Worm (Caenorhabditis elegans) whole organism, L4 larva: Measurements from ENCODE around the gene plg-1.

Experiments
- F10B5.3 ChIP-seq: sonication (generic microtip); optimal IDR thresholded peaks from 2 replicates; lab custom pipeline; 2016; ENCODE audit warnings: mild to moderate bottlenecking, missing genetic modification characterization, missing compliant biosample characterization
- T26A8.4 ChIP-seq: fragments of 200-800 bp; sonication (Bioruptor generic); IDR thresholded peaks from 2 replicates; pipeline ENCODE4 v1.3.6; 2022; ENCODE audit warnings: missing genetic modification characterization, missing compliant biosample characterization
- Y48G9A.11 ChIP-seq: fragments of 200-800 bp; sonication (Bioruptor generic); IDR thresholded peaks from 2 replicates; pipeline ENCODE4 v1.3.6; 2022; ENCODE audit warnings: missing genetic modification reagents, missing genetic modification characterization, missing compliant biosample characterization
- Y75B8A.6 ChIP-seq: fragments of 200-800 bp; sonication (Bioruptor generic); IDR thresholded peaks from 2 replicates; pipeline ENCODE4 v1.3.6; 2022; ENCODE audit warnings: missing genetic modification reagents, missing genetic modification characterization, missing compliant biosample characterization
- ZK337.2 ChIP-seq: fragments of 200-800 bp; sonication (Bioruptor generic); IDR thresholded peaks from 2 replicates; pipeline ENCODE4 v1.3.6; 2022; ENCODE audit warnings: missing genetic modification reagents, missing genetic modification characterization, missing compliant biosample characterization
- aha-1 ChIP-seq: fragments of 150-350 bp; peaks from one replicate; lab custom pipeline; 2014; ENCODE audit warnings: missing biosample characterization, missing genetic modification characterization
- aly-2 ChIP-seq: sonication (generic microtip); optimal IDR thresholded peaks from 2 replicates; lab custom pipeline; 2018; ENCODE audit warnings: missing biosample characterization, missing genetic modification characterization
- arid-1 ChIP-seq: fragments of 200-800 bp; sonication (Bioruptor generic); conservative IDR thresholded peaks from 2 replicates; pipeline ENCODE4 v1.3.6; 2022; ENCODE audit warnings: missing genetic modification reagents, missing genetic modification characterization, missing compliant biosample characterization
- ceh-20 ChIP-seq: fragments of 200-800 bp; sonication (Bioruptor generic); IDR thresholded peaks from 2 replicates; pipeline ENCODE4 v1.3.6; 2022; ENCODE audit warnings: missing genetic modification reagents, missing genetic modification characterization, missing compliant biosample characterization
- ceh-28 ChIP-seq: fragments of 150-350 bp; optimal IDR thresholded peaks from 2 replicates; lab custom pipeline; 2014; ENCODE audit warnings: missing biosample characterization, missing genetic modification reagents, missing genetic modification characterization
- ceh-32 ChIP-seq: sonication (generic microtip); optimal IDR thresholded peaks from 2 replicates; lab custom pipeline; 2016; ENCODE audit warnings: mild to moderate bottlenecking, missing genetic modification characterization, missing compliant biosample characterization; ENCODE audit not compliant: poor library complexity
- ceh-44 ChIP-seq: fragments of 200-800 bp; sonication (Bioruptor generic); IDR thresholded peaks from 2 replicates; pipeline ENCODE4 v1.3.6; 2022; ENCODE audit warnings: missing genetic modification reagents, missing genetic modification characterization, missing compliant biosample characterization
- ceh-82 ChIP-seq: sonication (generic microtip); optimal IDR thresholded peaks from 2 replicates; lab custom pipeline; 2017; ENCODE audit warnings: missing biosample characterization, missing genetic modification characterization
- ces-1 ChIP-seq: fragments of 150-350 bp; sonication (generic microtip); optimal IDR thresholded peaks from 4 replicates; lab custom pipeline; 2014; ENCODE audit warnings: missing biosample characterization, missing genetic modification reagents, missing genetic modification characterization
- cey-2 ChIP-seq: sonication (generic microtip); optimal IDR thresholded peaks from 3 replicates; lab custom pipeline; 2017; ENCODE audit warnings: missing genetic modification characterization, mild to moderate bottlenecking, missing compliant biosample characterization, antibody characterized with exemption, borderline replicate concordance; ENCODE audit not compliant: insufficient read depth
- daf-12 ChIP-seq: fragments of 150-350 bp; optimal IDR thresholded peaks from 2 replicates; lab custom pipeline; 2014; ENCODE audit warnings: missing biosample characterization, missing genetic modification reagents, missing genetic modification characterization
- dmd-8 ChIP-seq: fragments of 200-800 bp; sonication (Bioruptor generic); IDR thresholded peaks from 2 replicates; pipeline ENCODE4 v1.3.6; 2022; ENCODE audit warnings: missing genetic modification characterization, missing compliant biosample characterization
- dmd-9 ChIP-seq: fragments of 200-800 bp; sonication (Bioruptor generic); IDR thresholded peaks from 2 replicates; pipeline ENCODE4 v1.3.6; 2022; ENCODE audit warnings: missing genetic modification reagents, missing genetic modification characterization, missing compliant biosample characterization
- dpl-1 ChIP-seq: fragments of 150-350 bp; optimal IDR thresholded peaks from 2 replicates; lab custom pipeline; 2014; ENCODE audit warnings: missing biosample characterization, missing genetic modification reagents, missing genetic modification characterization
- egl-27 ChIP-seq: sonication (generic microtip); optimal IDR thresholded peaks from 3 replicates; lab custom pipeline; 2017; ENCODE audit warnings: missing biosample characterization, missing genetic modification reagents, missing genetic modification characterization
- fos-1 ChIP-seq: fragments of 150-350 bp; optimal IDR thresholded peaks from 2 replicates; lab custom pipeline; 2014; ENCODE audit warnings: missing biosample characterization, missing genetic modification characterization
- gei-8 ChIP-seq: fragments of 200-800 bp; sonication (Bioruptor generic); optimal IDR thresholded peaks from 2 replicates; lab custom pipeline; 2018; ENCODE audit warnings: mild to moderate bottlenecking, missing genetic modification characterization, missing compliant biosample characterization
- hif-1 ChIP-seq, 2 experiments: sonication (generic microtip); optimal IDR thresholded peaks; 2 replicates each; lab custom pipeline; 2016 to 2017; ENCODE audit warnings: missing compliant biosample characterization in 2 of 2, missing genetic modification characterization in 2 of 2, missing genetic modification reagents in 2 of 2, missing genotype in 2 of 2, mild to moderate bottlenecking in 1 of 2
- hlh-11 ChIP-seq: fragments of 200-800 bp; sonication (Bioruptor generic); optimal IDR thresholded peaks from 2 replicates; lab custom pipeline; 2018; ENCODE audit warnings: mild to moderate bottlenecking, missing genetic modification characterization, missing compliant biosample characterization
- hlh-30 ChIP-seq: sonication (generic microtip); optimal IDR thresholded peaks from 2 replicates; lab custom pipeline; 2017; ENCODE audit warnings: antibody characterized with exemption, mild to moderate bottlenecking, missing genetic modification characterization, missing compliant biosample characterization; ENCODE audit not compliant: insufficient read depth
- hmg-1.1 ChIP-seq: fragments of 200-800 bp; sonication (Bioruptor generic); IDR thresholded peaks from 2 replicates; pipeline ENCODE4 v1.3.6; 2022; ENCODE audit warnings: missing genetic modification reagents, missing genetic modification characterization, missing compliant biosample characterization
- jun-1 ChIP-seq: fragments of 150-350 bp; optimal IDR thresholded peaks from 2 replicates; lab custom pipeline; 2014; ENCODE audit warnings: missing biosample characterization, missing genetic modification reagents, missing genetic modification characterization
- lin-15B ChIP-seq: fragments of 150-350 bp; sonication (generic microtip); optimal IDR thresholded peaks from 3 replicates; lab custom pipeline; 2014; ENCODE audit warnings: missing biosample characterization, missing genetic modification characterization
- lsy-2 ChIP-seq, 2 experiments: fragments of 150-350 bp in 1 of 2; sonication (generic microtip) in 1 of 2; optimal IDR thresholded peaks; 2 replicates each; lab custom pipeline; 2014 to 2017; ENCODE audit warnings: missing biosample characterization in 2 of 2, missing genetic modification characterization in 2 of 2
- madf-5 ChIP-seq, 2 experiments: fragments of 200-800 bp; sonication (Bioruptor generic); IDR thresholded peaks; 2 replicates each; pipeline ENCODE4 v1.3.6; 2022; ENCODE audit warnings: missing compliant biosample characterization in 2 of 2, missing genetic modification characterization in 2 of 2
- madf-9 ChIP-seq: fragments of 200-800 bp; sonication (Bioruptor generic); conservative IDR thresholded peaks from 2 replicates; pipeline ENCODE4 v1.3.6; 2022; ENCODE audit warnings: missing genetic modification reagents, missing genetic modification characterization, missing compliant biosample characterization
- mdt-29 ChIP-seq: fragments of 200-800 bp; sonication (Bioruptor generic); IDR thresholded peaks from 2 replicates; pipeline ENCODE4 v1.3.6; 2022; ENCODE audit warnings: missing genetic modification reagents, missing genetic modification characterization, missing compliant biosample characterization
- mes-2 ChIP-seq: sonication (generic microtip); optimal IDR thresholded peaks from 2 replicates; lab custom pipeline; 2016; ENCODE audit warnings: missing genotype, mild to moderate bottlenecking, missing genetic modification characterization, missing compliant biosample characterization; ENCODE audit not compliant: poor library complexity, severe bottlenecking
- mxl-3 ChIP-seq: fragments of 200-800 bp; sonication (Bioruptor generic); optimal IDR thresholded peaks from 2 replicates; lab custom pipeline; 2018; ENCODE audit warnings: mild to moderate bottlenecking, missing genetic modification characterization, missing compliant biosample characterization
- nhr-102 ChIP-seq: sonication (generic microtip); optimal IDR thresholded peaks from 2 replicates; lab custom pipeline; 2016; ENCODE audit warnings: mild to moderate bottlenecking, missing genetic modification characterization, moderate library complexity, missing compliant biosample characterization
- nhr-11 ChIP-seq: fragments of 150-350 bp; optimal IDR thresholded peaks from 2 replicates; lab custom pipeline; 2014; ENCODE audit warnings: missing biosample characterization, missing genetic modification characterization
- nhr-111 ChIP-seq: fragments of 200-800 bp; sonication (Bioruptor generic); optimal IDR thresholded peaks from 2 replicates; lab custom pipeline; 2018; ENCODE audit warnings: mild to moderate bottlenecking, missing genetic modification characterization, missing compliant biosample characterization
- nhr-237 ChIP-seq: sonication (generic microtip); optimal IDR thresholded peaks from 2 replicates; lab custom pipeline; 2017; ENCODE audit warnings: missing biosample characterization, missing genetic modification characterization
- nhr-28 ChIP-seq: fragments of 150-350 bp; optimal IDR thresholded peaks from 2 replicates; lab custom pipeline; 2014; ENCODE audit warnings: missing biosample characterization, missing genetic modification characterization
- nhr-6 ChIP-seq: fragments of 150-350 bp; optimal IDR thresholded peaks from 2 replicates; lab custom pipeline; 2014; ENCODE audit warnings: missing biosample characterization, missing genetic modification characterization
- nhr-76 ChIP-seq: fragments of 150-350 bp; optimal IDR thresholded peaks from 2 replicates; lab custom pipeline; 2014; ENCODE audit warnings: missing biosample characterization, missing genetic modification characterization
- pqm-1 ChIP-seq: sonication (generic microtip); optimal IDR thresholded peaks from 2 replicates; lab custom pipeline; 2017; ENCODE audit warnings: missing biosample characterization, missing genetic modification characterization
- rbr-2 ChIP-seq: sonication (generic microtip); optimal IDR thresholded peaks from 2 replicates; lab custom pipeline; 2016; ENCODE audit warnings: missing genotype, missing genetic modification characterization, missing compliant biosample characterization
- sdz-12 ChIP-seq: fragments of 200-800 bp; sonication (Bioruptor generic); optimal IDR thresholded peaks from 2 replicates; lab custom pipeline; 2018; ENCODE audit warnings: mild to moderate bottlenecking, missing genetic modification characterization, missing compliant biosample characterization
- spr-3 ChIP-seq: fragments of 200-800 bp; sonication (Bioruptor generic); optimal IDR thresholded peaks from 2 replicates; lab custom pipeline; 2018; ENCODE audit warnings: mild to moderate bottlenecking, missing genetic modification characterization, missing compliant biosample characterization
- tra-1 ChIP-seq: fragments of 200-800 bp; sonication (Bioruptor generic); IDR thresholded peaks from 2 replicates; pipeline ENCODE4 v1.3.6; 2022; ENCODE audit warnings: missing genetic modification reagents, missing genetic modification characterization, missing compliant biosample characterization
- unc-39 ChIP-seq: sonication (generic microtip); optimal IDR thresholded peaks from 2 replicates; lab custom pipeline; 2017; ENCODE audit warnings: missing biosample characterization, missing genetic modification characterization
- zag-1 ChIP-seq: fragments of 150-350 bp; optimal IDR thresholded peaks from 2 replicates; lab custom pipeline; 2014; ENCODE audit warnings: missing biosample characterization, missing genetic modification characterization
- zfp-3 ChIP-seq: fragments of 200-800 bp; sonication (Bioruptor generic); conservative IDR thresholded peaks from 2 replicates; pipeline ENCODE4 v1.3.6; 2022; ENCODE audit warnings: missing genetic modification reagents, missing genetic modification characterization, missing compliant biosample characterization
- zip-11 ChIP-seq: fragments of 200-800 bp; sonication (Bioruptor generic); IDR thresholded peaks from 2 replicates; pipeline ENCODE4 v1.3.6; 2022; ENCODE audit warnings: missing genetic modification characterization, missing compliant biosample characterization
- ztf-7 ChIP-seq: fragments of 150-350 bp; optimal IDR thresholded peaks from 2 replicates; lab custom pipeline; 2014; ENCODE audit warnings: missing biosample characterization, missing genetic modification characterization

Gene plg-1

ce11 chrIII:8887184-8887801, 35.2 kb downstream of the plg-1 start, which contains the start of gene famh-136:
Gene famh-136, plus strand, starts transcription at chrIII:8887751.
- TF ChIP-seq ceh-82 = no peak
- TF ChIP-seq hif-1 (tag; optimal IDR thresholded peaks at IDR 0.05; lab: Kevin White, UChicago) = peak in 1 of 2 experiments; percentile 73
- no peak for TF ChIP-seq zag-1
- TF ChIP-seq sdz-12 (GFP tag; lab: Kevin White, UChicago) = no peak
- TF ChIP-seq daf-12 (tag; lab: Kevin White, UChicago) = no peak
- peak; percentile 64 for TF ChIP-seq ztf-7 (tag; lab: Kevin White, UChicago)
- TF ChIP-seq F10B5.3 (tag; lab: Kevin White, UChicago) = peak; percentile 74
- TF ChIP-seq mdt-29 = peak; percentile 60; the same call in 1 of the 2 replicates
- peak; percentile 65 for TF ChIP-seq pqm-1
- TF ChIP-seq gei-8 (GFP tag; lab: Kevin White, UChicago) = no peak
- peak; percentile 38 for TF ChIP-seq spr-3 (GFP tag; lab: Kevin White, UChicago)
- TF ChIP-seq nhr-76 = no peak
- peak; percentile 86 for TF ChIP-seq rbr-2 (tag; lab: Kevin White, UChicago)
- TF ChIP-seq lsy-2 (tag; optimal IDR thresholded peaks at IDR 0.05; lab: Kevin White, UChicago) = peak; percentile 27 to 95
- no peak for TF ChIP-seq nhr-111 (GFP tag; lab: Kevin White, UChicago)
- TF ChIP-seq nhr-6 (tag; lab: Kevin White, UChicago) = peak; percentile 65
- no peak for TF ChIP-seq jun-1 (tag; lab: Kevin White, UChicago)
- TF ChIP-seq ceh-28 (tag; lab: Kevin White, UChicago) = no peak
- peak; percentile 35 for TF ChIP-seq fos-1 (tag; lab: Kevin White, UChicago)
- no peak for TF ChIP-seq ceh-44 (GFP tag; lab: Robert Waterston, UW)
- peak; percentile 75 for TF ChIP-seq nhr-11 (tag; lab: Kevin White, UChicago)
- TF ChIP-seq zip-11 = no peak
- TF ChIP-seq T26A8.4 (GFP tag; lab: Robert Waterston, UW) = peak; percentile 80
- TF ChIP-seq nhr-102 (tag; lab: Kevin White, UChicago) = peak; percentile 85
- no peak for TF ChIP-seq egl-27 (tag; lab: Kevin White, UChicago)
- peak; percentile 82 for TF ChIP-seq arid-1
- peak; percentile 51; the same call in 1 of the 2 replicates for TF ChIP-seq tra-1
- TF ChIP-seq aly-2 (tag; lab: Kevin White, UChicago) = no peak
- TF ChIP-seq nhr-28 (tag; lab: Kevin White, UChicago) = peak; percentile 82
- TF ChIP-seq unc-39 (tag; lab: Kevin White, UChicago) = no peak
- TF ChIP-seq mxl-3 (GFP tag; lab: Kevin White, UChicago) = peak; percentile 41
- no peak for TF ChIP-seq ceh-32
- TF ChIP-seq hlh-11 = peak; percentile 91
- TF ChIP-seq nhr-237 (tag; lab: Kevin White, UChicago) = no peak
- peak; percentile 80 for TF ChIP-seq hlh-30 (tag; lab: Kevin White, UChicago)
- TF ChIP-seq zfp-3 (GFP tag; lab: Robert Waterston, UW) = peak; percentile 66; the same call in 1 of the 2 replicates
- no peak for TF ChIP-seq aha-1 (tag; lab: Kevin White, UChicago)
- no peak for TF ChIP-seq Y75B8A.6
- 0 out of 2 replicates have a peak, but pooled peaks have one; percentile 52 for TF ChIP-seq ceh-20
- TF ChIP-seq dmd-8 (GFP tag; lab: Robert Waterston, UW) = no peak
- peak; percentile 85 for TF ChIP-seq dpl-1 (GFP tag; lab: Kevin White, UChicago)
- TF ChIP-seq mes-2 (tag; lab: Kevin White, UChicago) = peak; percentile 85
- TF ChIP-seq madf-9 (GFP tag; lab: Robert Waterston, UW) = 0 out of 2 replicates have a peak, but pooled peaks have one; percentile 33
- no peak for TF ChIP-seq madf-5 (GFP tag; IDR thresholded peaks at IDR 0.05; lab: Robert Waterston, UW)
- TF ChIP-seq lin-15B = no peak
- peak; percentile 79 for TF ChIP-seq hmg-1.1
- no peak for TF ChIP-seq Y48G9A.11 (GFP tag; lab: Robert Waterston, UW)
- TF ChIP-seq ZK337.2 (GFP tag; lab: Robert Waterston, UW) = no peak
- TF ChIP-seq dmd-9 (GFP tag; lab: Robert Waterston, UW) = no peak
- TF ChIP-seq ces-1 (GFP tag; lab: Kevin White, UChicago) = no peak
- TF ChIP-seq cey-2 (tag; lab: Kevin White, UChicago) = no peak
